Fruit fly (Drosophila melanogaster): Measurements from ENCODE around the gene CG14535.

DNA sequence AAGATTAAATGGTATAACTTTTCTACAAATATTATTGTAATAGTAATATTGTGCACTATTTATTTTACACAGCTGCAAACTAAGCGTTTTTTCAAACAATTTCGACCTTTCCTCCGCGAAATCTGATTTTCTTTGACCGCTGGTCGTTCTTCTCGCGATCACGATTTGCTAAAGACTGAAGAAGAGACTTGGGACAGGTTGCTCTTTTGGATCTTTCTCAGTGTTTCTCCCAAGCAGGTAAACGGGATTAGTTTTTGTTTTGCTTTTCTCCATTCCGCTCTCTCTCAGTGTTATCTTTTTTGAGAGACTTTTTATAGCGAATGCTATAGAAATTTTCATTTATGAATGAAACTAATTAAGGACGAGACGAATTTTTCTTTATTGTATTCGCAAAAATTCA is 32.1 kb upstream of the CG14535 start, which contains the start of gene CG7102:
- TF ChIP-seq psq (optimal IDR thresholded peaks at IDR 0.05), result no peak
- no peak for TF ChIP-seq Sin3A (optimal IDR thresholded peaks at IDR 0.05)
- no peak for TF ChIP-seq Myc (optimal IDR thresholded peaks at IDR 0.05)
- TF ChIP-seq h (optimal IDR thresholded peaks at IDR 0.05), result no peak
- TF ChIP-seq ttk (optimal IDR thresholded peaks at IDR 0.05), result no peak
- no peak for TF ChIP-seq insv (optimal IDR thresholded peaks at IDR 0.05)

Data from Kc167 (cell line).